Worm (Caenorhabditis elegans): ENCODE measurements around the gene ZK813.7.

DNA sequence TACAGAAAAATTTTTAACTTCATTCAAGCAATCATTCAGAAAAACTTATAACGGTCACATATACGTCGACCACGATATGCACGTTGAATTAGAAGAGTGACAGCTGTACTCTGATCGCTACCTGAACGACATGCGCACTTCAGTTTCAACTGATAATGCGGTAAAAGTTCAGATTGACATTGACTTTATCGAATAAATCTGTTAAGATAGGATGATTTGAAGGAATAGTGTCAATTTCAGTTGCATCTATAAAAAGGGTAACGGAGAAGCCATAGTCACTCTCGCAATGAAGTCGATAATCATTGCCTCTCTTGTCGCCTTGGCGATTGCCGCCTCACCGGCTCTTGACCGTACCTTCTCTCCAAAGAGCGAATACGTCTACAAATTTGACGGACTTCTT is 41.4 kb upstream of the ZK813.7 start, which contains the start of gene vit-5:
- TF ChIP-seq rnt-1 (tag; optimal IDR thresholded peaks at IDR 0.05) = no peak
- TF ChIP-seq ceh-34 (tag; optimal IDR thresholded peaks at IDR 0.05) = no peak

Data from whole organism, late embryonic.